Fruit fly (Drosophila melanogaster) S2 (cell line): Measurements from ENCODE around the gene Gfat2.
A peak's percentile ranks its signal among the peaks of the same experiment; 100 is the strongest.

ENCODE experiments used
- CG8478 ChIP-seq: fragments of >200 bp; optimal IDR thresholded peaks from 2 replicates; lab custom pipeline; 2018
- CTCF ChIP-seq, 2 experiments: fragments of >200 bp; optimal IDR thresholded peaks; 2 replicates each; lab custom pipeline; 2018

Gene Gfat2

dm6 chr3R:28339654-28340605, at the start of gene Gfat2, which contains the start of gene Moca-cyp:
Gene Gfat2 (minus strand): TSS chr3R:28339765.
Gene Moca-cyp (plus strand): TSS chr3R:28340334.
- no peak for TF ChIP-seq CG8478 (lab: Kevin White, UChicago)
- TF ChIP-seq CTCF (optimal IDR thresholded peaks at IDR 0.05; lab: Kevin White, UChicago) = peak in 1 of 2 experiments; percentile 29

- TF ChIP-seq CG8478 (lab: Kevin White, UChicago) = no peak
- TF ChIP-seq CTCF (optimal IDR thresholded peaks at IDR 0.05; lab: Kevin White, UChicago) = no peak
These were observed 38.1 kb upstream of the Gfat2 start for dm6 chr3R:28377648-28378047.

dm6 chr3R:28375785-28376184, 36.2 kb upstream of the Gfat2 start:
- TF ChIP-seq CTCF (optimal IDR thresholded peaks at IDR 0.05; lab: Kevin White, UChicago) = no peak
- TF ChIP-seq CG8478 (lab: Kevin White, UChicago) = no peak

dm6 chr3R:28359613-28360012, 20.0 kb upstream of the Gfat2 start:
- no peak for TF ChIP-seq CTCF (optimal IDR thresholded peaks at IDR 0.05; lab: Kevin White, UChicago)
- TF ChIP-seq CG8478 (lab: Kevin White, UChicago) = no peak

dm6 chr3R:28351942-28352341, 12.4 kb upstream of the Gfat2 start, which contains the start of gene Or98b:
Gene Or98b (plus strand): TSS chr3R:28352242.
- no peak for TF ChIP-seq CTCF (optimal IDR thresholded peaks at IDR 0.05; lab: Kevin White, UChicago)
- TF ChIP-seq CG8478 (lab: Kevin White, UChicago) = no peak

- TF ChIP-seq CTCF (optimal IDR thresholded peaks at IDR 0.05; lab: Kevin White, UChicago) (peak; percentile 95 to 96), CG8478 (lab: Kevin White, UChicago) (no peak)
These were observed 5.7 kb upstream of the Gfat2 start for dm6 chr3R:28345287-28345686.

- no peak for TF ChIP-seq CTCF (optimal IDR thresholded peaks at IDR 0.05; lab: Kevin White, UChicago)
- no peak for TF ChIP-seq CG8478 (lab: Kevin White, UChicago)
These were observed 1.0 kb upstream of the Gfat2 start for dm6 chr3R:28340606-28340999.

- TF ChIP-seq CG8478 (lab: Kevin White, UChicago) (no peak), CTCF (optimal IDR thresholded peaks at IDR 0.05; lab: Kevin White, UChicago) (peak in 1 of 2 experiments; percentile 19)
These were observed 3.4 kb downstream of the Gfat2 start, which contains the start of gene larp for dm6 chr3R:28336046-28336771. Gene larp (minus strand): TSS chr3R:28336440.

- no peak for TF ChIP-seq CG8478 (lab: Kevin White, UChicago)
- TF ChIP-seq CTCF (optimal IDR thresholded peaks at IDR 0.05; lab: Kevin White, UChicago) = peak; percentile 3 to 52
These were observed 4.0 kb downstream of the Gfat2 start for dm6 chr3R:28335462-28335998.

dm6 chr3R:28332674-28333421, 6.7 kb downstream of the Gfat2 start:
- TF ChIP-seq CTCF (optimal IDR thresholded peaks at IDR 0.05; lab: Kevin White, UChicago) (no peak), CG8478 (lab: Kevin White, UChicago) (no peak)

- no peak for TF ChIP-seq CTCF (optimal IDR thresholded peaks at IDR 0.05; lab: Kevin White, UChicago)
- no peak for TF ChIP-seq CG8478 (lab: Kevin White, UChicago)
These were observed 7.4 kb downstream of the Gfat2 start for dm6 chr3R:28332137-28332671.

- TF ChIP-seq CG8478 (lab: Kevin White, UChicago) = no peak
These were observed 8.5 kb downstream of the Gfat2 start for dm6 chr3R:28331126-28331490.

dm6 chr3R:28330266-28331125, 9.1 kb downstream of the Gfat2 start:
- TF ChIP-seq CTCF (optimal IDR thresholded peaks at IDR 0.05; lab: Kevin White, UChicago) (no peak), CG8478 (lab: Kevin White, UChicago) (no peak)
